Fruit fly (Drosophila melanogaster) whole organism, pupa: ENCODE results near the gene ppk31.

ENCODE experiments used
- CG12605 ChIP-seq: fragments of 200-800 bp; sonication (Bioruptor generic); IDR thresholded peaks from 2 replicates; pipeline ENCODE4 v1.3.6; 2022; ENCODE audit warnings: missing biosample characterization, missing genetic modification characterization
- CG13204 ChIP-seq: fragments of 200-800 bp; sonication (Bioruptor generic); optimal IDR thresholded peaks from 2 replicates; lab custom pipeline; 2018; ENCODE audit warnings: missing biosample characterization, mild to moderate bottlenecking, missing genetic modification characterization, moderate library complexity
- CG14655 ChIP-seq: fragments of 200-800 bp; sonication (Bioruptor generic); optimal IDR thresholded peaks from 3 replicates; lab custom pipeline; 2017; ENCODE audit warnings: mild to moderate bottlenecking, missing biosample characterization, missing genetic modification reagents, missing genetic modification characterization
- CG8301 ChIP-seq: fragments of 200-800 bp; sonication (Bioruptor generic); optimal IDR thresholded peaks from 2 replicates; lab custom pipeline; 2018; ENCODE audit warnings: missing biosample characterization, mild to moderate bottlenecking, missing genetic modification characterization
- D1 ChIP-seq: fragments of 200-800 bp; sonication (Bioruptor generic); optimal IDR thresholded peaks from 2 replicates; lab custom pipeline; 2018; ENCODE audit warnings: missing biosample characterization, mild to moderate bottlenecking, missing genetic modification characterization, moderate library complexity
- EcR ChIP-seq: fragments of 200-800 bp; sonication (Bioruptor generic); optimal IDR thresholded peaks from 3 replicates; lab custom pipeline; 2019; ENCODE audit warnings: missing biosample characterization, missing genetic modification characterization, mild to moderate bottlenecking, moderate library complexity, missing genetic modification reagents
- Ets98B ChIP-seq: fragments of 200-800 bp; sonication (Bioruptor generic); IDR thresholded peaks from 2 replicates; pipeline ENCODE4 v1.3.6; 2022; ENCODE audit warnings: missing biosample characterization, missing genetic modification characterization
- Pif1B ChIP-seq: fragments of 200-800 bp; sonication (Bioruptor generic); optimal IDR thresholded peaks from 3 replicates; lab custom pipeline; 2016; ENCODE audit warnings: missing biosample characterization, missing genetic modification characterization
- fd96Ca ChIP-seq: fragments of 200-800 bp; sonication (Bioruptor generic); IDR thresholded peaks from 3 replicates; pipeline ENCODE4 v1.3.6; 2022; ENCODE audit warnings: missing biosample characterization, missing genetic modification characterization
- gl ChIP-seq: fragments of 200-800 bp; sonication (Bioruptor generic); optimal IDR thresholded peaks from 2 replicates; lab custom pipeline; 2018; ENCODE audit warnings: missing biosample characterization, mild to moderate bottlenecking, missing genetic modification characterization
- rn ChIP-seq: fragments of 200-800 bp; sonication (Bioruptor generic); IDR thresholded peaks from 2 replicates; pipeline ENCODE4 v1.3.6; 2022; ENCODE audit warnings: missing biosample characterization, missing genetic modification characterization

DNA sequence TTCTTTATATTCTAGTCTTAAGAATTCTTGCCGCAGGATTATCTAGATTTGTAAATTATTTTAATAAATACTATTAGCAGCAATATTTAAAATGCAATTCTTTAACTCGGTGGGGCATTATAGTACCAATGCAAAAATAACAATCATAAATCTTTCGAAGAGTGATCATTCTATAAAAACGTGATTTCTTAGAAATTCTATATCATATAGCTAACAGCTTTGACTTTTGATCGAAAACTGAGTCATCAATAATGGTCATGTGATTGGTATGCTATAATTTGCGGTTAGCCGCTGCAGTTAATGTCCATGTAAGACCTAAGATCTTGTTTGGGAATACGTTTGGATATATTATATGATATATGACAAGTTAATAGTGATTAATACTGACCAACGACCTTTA, at the start of gene ppk31:
- TF ChIP-seq Ets98B (GFP tag; lab: Robert Waterston, UW) = no peak
- TF ChIP-seq CG13204 (GFP tag; lab: Kevin White, UChicago) = no peak
- no peak for TF ChIP-seq rn (GFP tag; lab: Robert Waterston, UW)
- TF ChIP-seq Pif1B (GFP tag; lab: Kevin White, UChicago) = no peak
- TF ChIP-seq D1 (tag; lab: Kevin White, UChicago) = no peak
- TF ChIP-seq CG12605 (GFP tag; lab: Robert Waterston, UW) = no peak
- TF ChIP-seq fd96Ca (GFP tag; lab: Robert Waterston, UW) = no peak
- TF ChIP-seq CG8301 (tag; lab: Kevin White, UChicago) = no peak
- TF ChIP-seq EcR (GFP tag; lab: Kevin White, UChicago) = no peak
- no peak for TF ChIP-seq gl (tag; lab: Kevin White, UChicago)
- no peak for TF ChIP-seq CG14655 (GFP tag; lab: Kevin White, UChicago)
